Fruit fly (Drosophila melanogaster) whole organism, embryonic: ENCODE measurements around the gene mRpL15.

Experiments used
- Adf1 ChIP-seq: fragments of 200-800 bp; sonication (Bioruptor generic); IDR thresholded peaks from 2 replicates; pipeline ENCODE4 v1.3.6; 2022; ENCODE audit warnings: missing biosample characterization, missing genetic modification characterization
- Aef1 ChIP-seq: fragments of 200-800 bp; sonication (Bioruptor generic); IDR thresholded peaks from 3 replicates; pipeline ENCODE4 v1.3.6; 2022; ENCODE audit warnings: missing biosample characterization, missing genetic modification characterization
- Antp ChIP-seq: fragments of 200-800 bp; sonication (Bioruptor generic); optimal IDR thresholded peaks from 3 replicates; lab custom pipeline; 2016; ENCODE audit warnings: missing biosample characterization, missing genetic modification characterization
- CG10565 ChIP-seq: fragments of 200-800 bp; sonication (Bioruptor generic); optimal IDR thresholded peaks from 3 replicates; lab custom pipeline; 2016; ENCODE audit warnings: missing biosample characterization, mild to moderate bottlenecking, missing genetic modification characterization
- CG12155 ChIP-seq: fragments of 200-800 bp; sonication (Bioruptor generic); optimal IDR thresholded peaks from 3 replicates; lab custom pipeline; 2016; ENCODE audit warnings: missing biosample characterization, missing genetic modification characterization
- CG12299 ChIP-seq: fragments of 200-800 bp; sonication (Bioruptor generic); optimal IDR thresholded peaks from 2 replicates; lab custom pipeline; 2018; ENCODE audit warnings: missing biosample characterization, mild to moderate bottlenecking, missing genetic modification characterization
- CG12744 ChIP-seq: fragments of 200-800 bp; sonication (Bioruptor generic); optimal IDR thresholded peaks from 2 replicates; lab custom pipeline; 2016; ENCODE audit warnings: missing biosample characterization, missing genetic modification characterization
- CG13775 ChIP-seq: fragments of 200-800 bp; sonication (Bioruptor generic); optimal IDR thresholded peaks from 3 replicates; lab custom pipeline; 2017; ENCODE audit warnings: missing biosample characterization, mild to moderate bottlenecking, missing genetic modification characterization
- CG13894 ChIP-seq: fragments of 200-800 bp; sonication (Bioruptor generic); optimal IDR thresholded peaks from 3 replicates; lab custom pipeline; 2018; ENCODE audit warnings: missing biosample characterization, mild to moderate bottlenecking, missing genetic modification characterization, moderate library complexity
- CG15514 ChIP-seq: fragments of 200-800 bp; sonication (Bioruptor generic); optimal IDR thresholded peaks from 3 replicates; lab custom pipeline; 2017; ENCODE audit warnings: missing biosample characterization, missing genetic modification characterization, mild to moderate bottlenecking, moderate library complexity, missing genetic modification reagents
- CG1602 ChIP-seq: fragments of 200-800 bp; sonication (Bioruptor generic); optimal IDR thresholded peaks from 3 replicates; lab custom pipeline; 2016; ENCODE audit warnings: missing biosample characterization, missing genetic modification characterization
- CG17802 ChIP-seq: fragments of 200-800 bp; sonication (Bioruptor generic); optimal IDR thresholded peaks from 2 replicates; lab custom pipeline; 2018; ENCODE audit warnings: missing biosample characterization, mild to moderate bottlenecking, missing genetic modification characterization, moderate library complexity
- CG18011 ChIP-seq: fragments of 200-800 bp; sonication (Bioruptor generic); optimal IDR thresholded peaks from 2 replicates; lab custom pipeline; 2017; ENCODE audit warnings: missing biosample characterization, missing genetic modification characterization, mild to moderate bottlenecking, moderate library complexity, missing genotype
- CG2202 ChIP-seq: fragments of 200-800 bp; sonication (Bioruptor generic); optimal IDR thresholded peaks from 2 replicates; lab custom pipeline; 2018; ENCODE audit warnings: missing biosample characterization, mild to moderate bottlenecking, missing genetic modification characterization
- CG34224 ChIP-seq: fragments of 200-800 bp; sonication (Bioruptor generic); IDR thresholded peaks from 3 replicates; pipeline ENCODE4 v1.3.6; 2022; ENCODE audit warnings: missing biosample characterization, missing genetic modification characterization; ENCODE audit not compliant: partially characterized antibody
- CG5245 ChIP-seq: fragments of 200-800 bp; sonication (Bioruptor generic); optimal IDR thresholded peaks from 3 replicates; lab custom pipeline; 2016; ENCODE audit warnings: missing biosample characterization, missing genetic modification characterization
- CG7963 ChIP-seq: fragments of 200-800 bp; sonication (Bioruptor generic); IDR thresholded peaks from 3 replicates; pipeline ENCODE4 v1.3.6; 2022; ENCODE audit warnings: missing biosample characterization, missing genetic modification characterization; ENCODE audit not compliant: partially characterized antibody
- CG9215 ChIP-seq: fragments of 200-800 bp; sonication (Bioruptor generic); IDR thresholded peaks from 2 replicates; pipeline ENCODE4 v1.3.6; 2022; ENCODE audit warnings: missing biosample characterization, missing genetic modification characterization
- CTCF ChIP-seq: fragments of 200-800 bp; sonication (Bioruptor generic); optimal IDR thresholded peaks from 2 replicates; lab custom pipeline; 2017; ENCODE audit warnings: missing biosample characterization, mild to moderate bottlenecking, missing genetic modification characterization, moderate library complexity
- Dad ChIP-seq: fragments of 200-800 bp; sonication (Bioruptor generic); optimal IDR thresholded peaks from 3 replicates; lab custom pipeline; 2016; ENCODE audit warnings: missing biosample characterization, missing genetic modification characterization
- Dek ChIP-seq: fragments of 200-800 bp; sonication (Bioruptor generic); optimal IDR thresholded peaks from 3 replicates; lab custom pipeline; 2019; ENCODE audit warnings: missing biosample characterization, mild to moderate bottlenecking, missing genetic modification characterization, moderate library complexity
- Fer2 ChIP-seq: fragments of 200-800 bp; sonication (Bioruptor generic); optimal IDR thresholded peaks from 2 replicates; lab custom pipeline; 2018; ENCODE audit warnings: missing biosample characterization, mild to moderate bottlenecking, missing genetic modification characterization, moderate library complexity
- H15 ChIP-seq: fragments of 200-800 bp; sonication (Bioruptor generic); IDR thresholded peaks from 3 replicates; pipeline ENCODE4 v1.3.6; 2022; ENCODE audit warnings: missing biosample characterization, missing genetic modification characterization
- Hand ChIP-seq: fragments of 200-800 bp; sonication (Bioruptor generic); optimal IDR thresholded peaks from 2 replicates; lab custom pipeline; 2017; ENCODE audit warnings: mild to moderate bottlenecking, missing biosample characterization, missing genetic modification reagents, missing genetic modification characterization
- MBD-R2 ChIP-seq: fragments of 200-800 bp; sonication (Bioruptor generic); IDR thresholded peaks from 2 replicates; pipeline ENCODE4 v1.3.6; 2022; ENCODE audit warnings: missing biosample characterization, missing genetic modification characterization
- Spps ChIP-seq: fragments of 200-800 bp; sonication (Bioruptor generic); optimal IDR thresholded peaks from 2 replicates; lab custom pipeline; 2018; ENCODE audit warnings: missing biosample characterization, mild to moderate bottlenecking, missing genetic modification characterization
- Sry-β ChIP-seq: fragments of 200-800 bp; sonication (Bioruptor generic); optimal IDR thresholded peaks from 2 replicates; lab custom pipeline; 2018; ENCODE audit warnings: missing biosample characterization, mild to moderate bottlenecking, missing genetic modification characterization, moderate library complexity
- Ssrp ChIP-seq: fragments of 200-800 bp; sonication (Bioruptor generic); optimal IDR thresholded peaks from 2 replicates; lab custom pipeline; 2018; ENCODE audit warnings: missing biosample characterization, mild to moderate bottlenecking, missing genetic modification characterization, moderate library complexity
- Taf1 ChIP-seq: fragments of 200-800 bp; sonication (Bioruptor generic); IDR thresholded peaks from 2 replicates; pipeline ENCODE4 v1.3.6; 2022; ENCODE audit warnings: missing biosample characterization, missing genetic modification characterization
- cg ChIP-seq: fragments of 200-800 bp; sonication (Bioruptor generic); optimal IDR thresholded peaks from 3 replicates; lab custom pipeline; 2019; ENCODE audit warnings: missing biosample characterization, mild to moderate bottlenecking, missing genetic modification characterization, moderate library complexity
- chn ChIP-seq: fragments of 200-800 bp; sonication (Bioruptor generic); optimal IDR thresholded peaks from 2 replicates; lab custom pipeline; 2016; ENCODE audit warnings: missing biosample characterization, missing genetic modification characterization
- crp ChIP-seq, 2 experiments: fragments of 200-800 bp; sonication (Bioruptor generic); optimal IDR thresholded peaks; 2 replicates in 1 of 2; 3 replicates in 1 of 2; lab custom pipeline; 2017; ENCODE audit warnings: missing biosample characterization in 2 of 2, missing genetic modification characterization in 2 of 2, mild to moderate bottlenecking in 1 of 2, moderate library complexity in 1 of 2
- dmrt99B ChIP-seq: fragments of 200-800 bp; sonication (Bioruptor generic); optimal IDR thresholded peaks from 2 replicates; lab custom pipeline; 2018; ENCODE audit warnings: missing biosample characterization, mild to moderate bottlenecking, missing genetic modification characterization, moderate library complexity
- eve ChIP-seq, 2 experiments: fragments of >200 bp; optimal IDR thresholded peaks; 2 replicates each; lab custom pipeline; 2017; ENCODE audit warnings: missing biosample characterization in 2 of 2, missing genetic modification characterization in 2 of 2
- fru ChIP-seq: fragments of >200 bp; optimal IDR thresholded peaks from 2 replicates; lab custom pipeline; 2017
- gcm2 ChIP-seq: fragments of 200-800 bp; sonication (Bioruptor generic); optimal IDR thresholded peaks from 2 replicates; lab custom pipeline; 2016; ENCODE audit warnings: missing biosample characterization, missing genetic modification characterization
- jigr1 ChIP-seq: fragments of 200-800 bp; sonication (Bioruptor generic); IDR thresholded peaks from 3 replicates; pipeline ENCODE4 v1.3.6; 2022; ENCODE audit warnings: missing biosample characterization, missing genetic modification characterization
- knrl ChIP-seq: fragments of 200-800 bp; sonication (Bioruptor generic); IDR thresholded peaks from 3 replicates; pipeline ENCODE4 v1.3.6; 2022; ENCODE audit warnings: missing biosample characterization, missing genetic modification characterization; ENCODE audit not compliant: partially characterized antibody
- lab ChIP-seq: fragments of 200-800 bp; sonication (Bioruptor generic); optimal IDR thresholded peaks from 3 replicates; lab custom pipeline; 2017; ENCODE audit warnings: missing biosample characterization, missing genetic modification characterization, mild to moderate bottlenecking, moderate library complexity, missing genetic modification reagents
- lbe ChIP-seq: fragments of 200-800 bp; sonication (Bioruptor generic); optimal IDR thresholded peaks from 2 replicates; lab custom pipeline; 2016; ENCODE audit warnings: missing biosample characterization, mild to moderate bottlenecking, missing genetic modification characterization
- lola ChIP-seq, 3 experiments: fragments of >200 bp in 2 of 3; fragments of 200-800 bp in 1 of 3; sonication (Bioruptor generic) in 1 of 3; optimal IDR thresholded peaks; 2 replicates each; lab custom pipeline; 2017 to 2019; ENCODE audit warnings: missing biosample characterization in 3 of 3, missing genetic modification characterization in 3 of 3, mild to moderate bottlenecking in 1 of 3, moderate library complexity in 1 of 3
- seq ChIP-seq: fragments of 200-800 bp; sonication (Bioruptor generic); IDR thresholded peaks from 2 replicates; pipeline ENCODE4 v1.3.6; 2022; ENCODE audit warnings: missing biosample characterization, missing genetic modification characterization
- tap ChIP-seq: fragments of 200-800 bp; optimal IDR thresholded peaks from 3 replicates; lab custom pipeline; 2019; ENCODE audit warnings: missing biosample characterization, mild to moderate bottlenecking, missing genetic modification characterization, moderate library complexity
- tll ChIP-seq, 2 experiments: fragments of 200-800 bp in 1 of 2; fragments of >200 bp in 1 of 2; sonication (Bioruptor generic) in 1 of 2; optimal IDR thresholded peaks; 2 replicates each; lab custom pipeline; 2017 to 2019; ENCODE audit warnings: missing biosample characterization in 2 of 2, missing genetic modification characterization in 2 of 2, mild to moderate bottlenecking in 1 of 2, moderate library complexity in 1 of 2
- trem ChIP-seq: fragments of 200-800 bp; optimal IDR thresholded peaks from 3 replicates; lab custom pipeline; 2019; ENCODE audit warnings: missing biosample characterization, mild to moderate bottlenecking, missing genetic modification characterization, moderate library complexity
- ttk ChIP-seq: fragments of 200-800 bp; sonication (Bioruptor generic); IDR thresholded peaks from 2 replicates; pipeline ENCODE4 v2.1.2; 2022; ENCODE audit warnings: missing biosample characterization, missing genetic modification characterization
- unc-4 ChIP-seq: fragments of 200-800 bp; sonication (Bioruptor generic); IDR thresholded peaks from 2 replicates; pipeline ENCODE4 v1.3.6; 2022; ENCODE audit warnings: missing biosample characterization, missing genetic modification characterization; ENCODE audit not compliant: partially characterized antibody
- vfl ChIP-seq: fragments of 200-800 bp; sonication (Bioruptor generic); optimal IDR thresholded peaks from 2 replicates; lab custom pipeline; 2016; ENCODE audit warnings: missing biosample characterization, missing genetic modification characterization

Gene mRpL15

DNA sequence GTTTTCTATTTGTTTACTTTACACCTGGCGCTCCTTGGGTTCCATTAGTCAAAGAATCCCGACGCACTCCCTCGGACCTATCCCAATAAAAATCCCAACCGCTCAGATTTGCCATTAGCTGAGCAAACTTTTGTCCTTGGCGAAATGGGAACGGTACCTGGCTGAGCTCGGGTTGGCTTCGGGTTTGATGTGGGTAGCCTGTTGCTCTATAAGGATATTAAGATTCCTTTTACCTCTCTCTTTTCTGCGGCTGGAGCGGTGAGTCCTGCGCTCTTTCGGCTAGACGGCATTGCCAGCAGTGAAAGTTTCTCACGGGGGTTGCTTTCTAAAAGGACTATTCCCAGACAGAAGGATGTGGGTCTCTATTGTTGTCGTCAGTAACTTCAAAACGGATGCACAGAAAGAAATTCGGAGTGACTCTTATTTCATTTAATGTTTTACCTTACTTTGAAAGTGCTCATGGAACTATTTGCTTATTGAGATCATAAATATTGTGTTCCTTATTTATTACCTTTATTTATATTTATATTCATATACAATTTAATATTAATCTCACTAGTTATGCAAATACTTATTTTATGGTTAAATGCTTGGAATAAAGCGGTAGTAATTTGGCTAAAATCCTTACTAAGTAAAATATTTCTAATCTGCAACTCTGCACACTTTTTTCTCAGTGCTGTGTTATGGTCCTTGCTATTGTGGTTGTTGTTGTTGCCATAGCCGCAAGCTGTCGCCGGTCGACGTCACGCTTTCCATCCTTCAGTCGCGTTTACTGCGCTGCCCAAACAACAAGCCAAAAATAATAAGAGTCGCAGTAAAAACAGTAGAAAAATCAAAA, 5.8 kb upstream of the mRpL15 start, which contains the start of gene CG5910 (continued):
- TF ChIP-seq CG2202, result peak; percentile 68
- peak; percentile 78 for TF ChIP-seq Spps (tag; lab: Kevin White, UChicago)
- TF ChIP-seq lab, result no peak
- no peak for TF ChIP-seq Dad (GFP tag; lab: Kevin White, UChicago)
- TF ChIP-seq Hand (GFP tag; lab: Kevin White, UChicago), result peak; percentile 90
- peak; percentile 85 for TF ChIP-seq tap (tag; lab: Kevin White, UChicago)
- TF ChIP-seq chn, result no peak
- TF ChIP-seq CTCF (GFP tag; lab: Kevin White, UChicago), result peak; percentile 36
- peak; percentile 93 for TF ChIP-seq dmrt99B (tag; lab: Kevin White, UChicago)
- TF ChIP-seq lbe (GFP tag; lab: Kevin White, UChicago), result peak; percentile 11
- peak; percentile 76 for TF ChIP-seq CG1602 (GFP tag; lab: Kevin White, UChicago)
- peak; percentile 36 for TF ChIP-seq CG18011
- TF ChIP-seq CG13775 (GFP tag; lab: Kevin White, UChicago), result peak; percentile 88
- peak; percentile 76 for TF ChIP-seq ttk
- TF ChIP-seq Ssrp (tag; lab: Kevin White, UChicago), result peak; percentile 92
- peak; percentile 67 for TF ChIP-seq Taf1 (GFP tag; lab: Robert Waterston, UW)
- peak in 1 of 3 experiments; percentile 93 for TF ChIP-seq lola (GFP tag; optimal IDR thresholded peaks at IDR 0.05; lab: Kevin White, UChicago)
- no peak for TF ChIP-seq CG34224 (GFP tag; lab: Robert Waterston, UW)
- TF ChIP-seq vfl (GFP tag; lab: Kevin White, UChicago), result no peak
- no peak for TF ChIP-seq CG12744 (GFP tag; lab: Kevin White, UChicago)
- TF ChIP-seq unc-4, result no peak
- TF ChIP-seq fru (lab: Kevin White, UChicago), result no peak
- no peak for TF ChIP-seq tll (GFP tag; optimal IDR thresholded peaks at IDR 0.05; lab: Kevin White, UChicago)
- peak in 1 of 2 experiments; percentile 38 for TF ChIP-seq crp (GFP tag; optimal IDR thresholded peaks at IDR 0.05; lab: Kevin White, UChicago)
- TF ChIP-seq jigr1 (GFP tag; lab: Robert Waterston, UW), result peak; percentile 61; the same call in 1 of the 3 replicates
- TF ChIP-seq CG9215 (GFP tag; lab: Robert Waterston, UW), result peak; percentile 80
- peak; percentile 35 for TF ChIP-seq CG17802
- TF ChIP-seq Adf1, result 0 out of 2 replicates have a peak, but pooled peaks have one; percentile 44
- peak; percentile 89 for TF ChIP-seq trem (tag; lab: Kevin White, UChicago)
- TF ChIP-seq Fer2 (tag; lab: Kevin White, UChicago), result peak; percentile 74
- TF ChIP-seq Antp, result peak; percentile 19
- TF ChIP-seq Dek (tag; lab: Kevin White, UChicago), result peak; percentile 89
- TF ChIP-seq cg, result no peak
- TF ChIP-seq CG10565, result no peak
- TF ChIP-seq MBD-R2, result no peak
- TF ChIP-seq CG12155, result peak; percentile 79
- no peak for TF ChIP-seq knrl (GFP tag; lab: Robert Waterston, UW)
- TF ChIP-seq CG12299 (tag; lab: Kevin White, UChicago), result peak; percentile 87
- TF ChIP-seq eve (GFP tag; optimal IDR thresholded peaks at IDR 0.05; lab: Kevin White, UChicago), result no peak
- TF ChIP-seq CG7963 (GFP tag; lab: Robert Waterston, UW), result no peak
- peak; percentile 79 for TF ChIP-seq seq (GFP tag; lab: Robert Waterston, UW)
- peak; percentile 36; the same call in 1 of the 3 replicates for TF ChIP-seq H15
- no peak for TF ChIP-seq gcm2
- TF ChIP-seq CG5245 (GFP tag; lab: Kevin White, UChicago), result peak; percentile 62
- peak; percentile 74 for TF ChIP-seq Aef1
- peak; percentile 87 for TF ChIP-seq CG13894 (tag; lab: Kevin White, UChicago)
- peak; percentile 76 for TF ChIP-seq CG15514 (GFP tag; lab: Kevin White, UChicago)
- TF ChIP-seq Sry-β (GFP tag; lab: Kevin White, UChicago), result no peak
